Fruit fly (Drosophila melanogaster) whole organism, embryonic: ENCODE results near the gene Ndfip.

Experiments
- Adf1 ChIP-seq: fragments of 200-800 bp; sonication (Bioruptor generic); IDR thresholded peaks from 2 replicates; pipeline ENCODE4 v1.3.6; 2022; ENCODE audit warnings: missing biosample characterization, missing genetic modification characterization
- BEAF-32 ChIP-seq: fragments of 200-800 bp; sonication (Bioruptor generic); optimal IDR thresholded peaks from 3 replicates; lab custom pipeline; 2017; ENCODE audit warnings: missing biosample characterization, missing genetic modification characterization, mild to moderate bottlenecking, moderate library complexity, missing genetic modification reagents
- CG10274 ChIP-seq: fragments of 200-800 bp; sonication (Bioruptor generic); optimal IDR thresholded peaks from 3 replicates; lab custom pipeline; 2017; ENCODE audit warnings: missing biosample characterization, mild to moderate bottlenecking, missing genetic modification characterization
- CG10431 ChIP-seq: fragments of 200-800 bp; sonication (Bioruptor generic); optimal IDR thresholded peaks from 3 replicates; lab custom pipeline; 2018; ENCODE audit warnings: missing biosample characterization, mild to moderate bottlenecking, missing genetic modification characterization
- CG12104 ChIP-seq: fragments of 200-800 bp; sonication (Bioruptor generic); optimal IDR thresholded peaks from 3 replicates; lab custom pipeline; 2016; ENCODE audit warnings: missing biosample characterization, missing genetic modification characterization
- CG14050 ChIP-seq: fragments of 200-800 bp; sonication (Bioruptor generic); IDR thresholded peaks from 3 replicates; pipeline ENCODE4 v1.3.6; 2022; ENCODE audit warnings: missing biosample characterization, missing genetic modification characterization
- CG15073 ChIP-seq: fragments of 200-800 bp; sonication (Bioruptor generic); optimal IDR thresholded peaks from 2 replicates; lab custom pipeline; 2016; ENCODE audit warnings: missing biosample characterization, missing genetic modification characterization
- CG2875 ChIP-seq: fragments of 200-800 bp; sonication (Bioruptor generic); optimal IDR thresholded peaks from 2 replicates; lab custom pipeline; 2017; ENCODE audit warnings: missing biosample characterization, mild to moderate bottlenecking, missing genetic modification characterization, missing genetic modification reagents
- CG30403 ChIP-seq: fragments of 200-800 bp; sonication (Bioruptor generic); optimal IDR thresholded peaks from 3 replicates; lab custom pipeline; 2016; ENCODE audit warnings: missing biosample characterization, missing genetic modification characterization
- CG33213 ChIP-seq: fragments of 200-800 bp; sonication (Bioruptor generic); optimal IDR thresholded peaks from 3 replicates; lab custom pipeline; 2016; ENCODE audit warnings: missing biosample characterization, missing genetic modification characterization
- CG3838 ChIP-seq: fragments of 200-800 bp; sonication (Bioruptor generic); optimal IDR thresholded peaks from 3 replicates; lab custom pipeline; 2016; ENCODE audit warnings: missing biosample characterization, missing genetic modification characterization
- CG4404 ChIP-seq: fragments of 200-800 bp; sonication (Bioruptor generic); IDR thresholded peaks from 2 replicates; pipeline ENCODE4 v1.3.6; 2022; ENCODE audit warnings: missing biosample characterization, missing genetic modification characterization
- CG5180 ChIP-seq: fragments of 200-800 bp; sonication (Bioruptor generic); optimal IDR thresholded peaks from 3 replicates; lab custom pipeline; 2017; ENCODE audit warnings: missing biosample characterization, missing genetic modification characterization, mild to moderate bottlenecking, moderate library complexity, missing genetic modification reagents
- CG5953 ChIP-seq: fragments of 200-800 bp; sonication (Bioruptor generic); IDR thresholded peaks from 2 replicates; pipeline ENCODE4 v1.3.6; 2022; ENCODE audit warnings: missing biosample characterization, missing genetic modification characterization
- CG6813 ChIP-seq: fragments of 200-800 bp; sonication (Bioruptor generic); optimal IDR thresholded peaks from 2 replicates; lab custom pipeline; 2017; ENCODE audit warnings: missing biosample characterization, missing genetic modification characterization, mild to moderate bottlenecking, moderate library complexity, missing genetic modification reagents
- CG8388 ChIP-seq: fragments of 200-800 bp; sonication (Bioruptor generic); optimal IDR thresholded peaks from 2 replicates; lab custom pipeline; 2019; ENCODE audit warnings: missing biosample characterization, mild to moderate bottlenecking, missing genetic modification characterization, moderate library complexity
- CG8478 ChIP-seq: fragments of >200 bp; optimal IDR thresholded peaks from 2 replicates; lab custom pipeline; 2018
- CG9727 ChIP-seq: fragments of 200-800 bp; sonication (Bioruptor generic); optimal IDR thresholded peaks from 3 replicates; lab custom pipeline; 2017; ENCODE audit warnings: missing biosample characterization, mild to moderate bottlenecking, missing genetic modification characterization
- Camta ChIP-seq: fragments of 200-800 bp; sonication (Bioruptor generic); optimal IDR thresholded peaks from 2 replicates; lab custom pipeline; 2016; ENCODE audit warnings: missing biosample characterization, missing genetic modification characterization
- CrebB ChIP-seq: fragments of 200-800 bp; sonication (Bioruptor generic); optimal IDR thresholded peaks from 3 replicates; lab custom pipeline; 2018; ENCODE audit warnings: missing biosample characterization, mild to moderate bottlenecking, missing genetic modification characterization
- Dp ChIP-seq: fragments of 200-800 bp; sonication (Bioruptor generic); optimal IDR thresholded peaks from 2 replicates; lab custom pipeline; 2018; ENCODE audit warnings: missing biosample characterization, mild to moderate bottlenecking, missing genetic modification characterization, moderate library complexity
- Elba2 ChIP-seq: fragments of 200-800 bp; sonication (Bioruptor generic); optimal IDR thresholded peaks from 3 replicates; lab custom pipeline; 2016; ENCODE audit warnings: missing biosample characterization, missing genetic modification characterization
- Fer1 ChIP-seq: fragments of 200-800 bp; sonication (Bioruptor generic); optimal IDR thresholded peaks from 2 replicates; lab custom pipeline; 2017; ENCODE audit warnings: missing biosample characterization, mild to moderate bottlenecking, missing genetic modification characterization
- H2.0 ChIP-seq: fragments of 200-800 bp; sonication (Bioruptor generic); IDR thresholded peaks from 2 replicates; pipeline ENCODE4 v1.3.6; 2022; ENCODE audit warnings: missing biosample characterization, missing genetic modification characterization
- Hr51 ChIP-seq, 2 experiments: fragments of 200-800 bp; sonication (Bioruptor generic); optimal IDR thresholded peaks; 2 replicates in 1 of 2; 3 replicates in 1 of 2; lab custom pipeline; 2016 to 2018; ENCODE audit warnings: missing biosample characterization in 2 of 2, missing genetic modification characterization in 2 of 2, mild to moderate bottlenecking in 1 of 2, moderate library complexity in 1 of 2
- MTF-1 ChIP-seq: fragments of 200-800 bp; sonication (Bioruptor generic); optimal IDR thresholded peaks from 2 replicates; lab custom pipeline; 2018; ENCODE audit warnings: missing biosample characterization, mild to moderate bottlenecking, missing genetic modification characterization, borderline replicate concordance
- Rfx ChIP-seq: fragments of 200-800 bp; sonication (Bioruptor generic); IDR thresholded peaks from 2 replicates; pipeline ENCODE4 v1.3.6; 2022; ENCODE audit warnings: missing biosample characterization, missing genetic modification characterization
- Rx ChIP-seq: fragments of 200-800 bp; sonication (Bioruptor generic); IDR thresholded peaks from 2 replicates; pipeline ENCODE4 v1.3.6; 2022; ENCODE audit warnings: missing biosample characterization, missing genetic modification characterization
- Spps ChIP-seq: fragments of 200-800 bp; sonication (Bioruptor generic); optimal IDR thresholded peaks from 2 replicates; lab custom pipeline; 2018; ENCODE audit warnings: missing biosample characterization, mild to moderate bottlenecking, missing genetic modification characterization
- ac ChIP-seq: fragments of 200-800 bp; sonication (Bioruptor generic); optimal IDR thresholded peaks from 3 replicates; lab custom pipeline; 2017; ENCODE audit warnings: missing biosample characterization, mild to moderate bottlenecking, missing genetic modification characterization
- bigmax ChIP-seq: fragments of 200-800 bp; sonication (Bioruptor generic); optimal IDR thresholded peaks from 2 replicates; lab custom pipeline; 2018; ENCODE audit warnings: missing biosample characterization, mild to moderate bottlenecking, missing genetic modification characterization
- cas ChIP-seq: fragments of 200-800 bp; sonication (Bioruptor generic); IDR thresholded peaks from 2 replicates; pipeline ENCODE4 v1.3.6; 2022; ENCODE audit warnings: missing biosample characterization, missing genetic modification characterization
- chif ChIP-seq, 2 experiments: fragments of 200-800 bp; sonication (Bioruptor generic); optimal IDR thresholded peaks; 3 replicates each; lab custom pipeline; 2016; ENCODE audit warnings: missing biosample characterization in 2 of 2, missing genetic modification characterization in 2 of 2
- exex ChIP-seq: fragments of 200-800 bp; sonication (Bioruptor generic); optimal IDR thresholded peaks from 4 replicates; lab custom pipeline; 2018; ENCODE audit warnings: missing biosample characterization, mild to moderate bottlenecking, missing genetic modification characterization, moderate library complexity
- fd64A ChIP-seq: fragments of 200-800 bp; sonication (Bioruptor generic); optimal IDR thresholded peaks from 3 replicates; lab custom pipeline; 2018; ENCODE audit warnings: missing biosample characterization, mild to moderate bottlenecking, missing genetic modification characterization
- gt ChIP-seq: fragments of 200-800 bp; sonication (Bioruptor generic); IDR thresholded peaks from 2 replicates; pipeline ENCODE4 v1.3.6; 2022; ENCODE audit warnings: missing biosample characterization, missing genetic modification characterization
- lmd ChIP-seq: fragments of 200-800 bp; sonication (Bioruptor generic); IDR thresholded peaks from 2 replicates; pipeline ENCODE4 v1.3.6; 2022; ENCODE audit warnings: missing biosample characterization, missing genetic modification characterization
- nmo ChIP-seq: fragments of 200-800 bp; sonication (Bioruptor generic); optimal IDR thresholded peaks from 2 replicates; lab custom pipeline; 2018; ENCODE audit warnings: missing biosample characterization, mild to moderate bottlenecking, missing genetic modification characterization, moderate library complexity
- otp ChIP-seq: fragments of 200-800 bp; sonication (Bioruptor generic); IDR thresholded peaks from 3 replicates; pipeline ENCODE4, ENCODE4 v1.3.6; 2022; ENCODE audit warnings: missing biosample characterization, missing genetic modification characterization
- peb ChIP-seq: fragments of 200-800 bp; sonication (Bioruptor generic); IDR thresholded peaks from 2 replicates; pipeline ENCODE4 v1.3.6; 2022; ENCODE audit warnings: missing biosample characterization, missing genetic modification characterization
- rib ChIP-seq: fragments of 200-800 bp; sonication (Bioruptor generic); IDR thresholded peaks from 2 replicates; pipeline ENCODE4 v1.3.6; 2022; ENCODE audit warnings: missing biosample characterization, missing genetic modification characterization
- salm ChIP-seq: fragments of 200-800 bp; sonication (Bioruptor generic); optimal IDR thresholded peaks from 2 replicates; lab custom pipeline; 2018; ENCODE audit warnings: missing biosample characterization, mild to moderate bottlenecking, missing genetic modification characterization
- seq ChIP-seq: fragments of 200-800 bp; sonication (Bioruptor generic); IDR thresholded peaks from 2 replicates; pipeline ENCODE4 v1.3.6; 2022; ENCODE audit warnings: missing biosample characterization, missing genetic modification characterization
- sisA ChIP-seq: fragments of 200-800 bp; sonication (Bioruptor generic); IDR thresholded peaks from 2 replicates; pipeline ENCODE4 v1.3.6; 2022; ENCODE audit warnings: missing biosample characterization, missing genetic modification characterization
- slp2 ChIP-seq: fragments of 200-800 bp; sonication (Bioruptor generic); optimal IDR thresholded peaks from 2 replicates; lab custom pipeline; 2016; ENCODE audit warnings: missing biosample characterization, missing genetic modification characterization
- so ChIP-seq: fragments of 200-800 bp; sonication (Bioruptor generic); IDR thresholded peaks from 3 replicates; pipeline ENCODE4 v1.3.6; 2022; ENCODE audit warnings: missing biosample characterization, missing genetic modification characterization
- sqz ChIP-seq: fragments of 200-800 bp; sonication (Bioruptor generic); optimal IDR thresholded peaks from 3 replicates; lab custom pipeline; 2018; ENCODE audit warnings: missing biosample characterization, mild to moderate bottlenecking, missing genetic modification characterization
- tin ChIP-seq: fragments of 200-800 bp; sonication (Bioruptor generic); optimal IDR thresholded peaks from 3 replicates; lab custom pipeline; 2016; ENCODE audit warnings: missing biosample characterization, missing genetic modification characterization
- z ChIP-seq: fragments of 200-800 bp; sonication (Bioruptor generic); IDR thresholded peaks from 3 replicates; pipeline ENCODE4 v1.3.6; 2022; ENCODE audit warnings: missing biosample characterization, missing genetic modification characterization
- zen ChIP-seq: fragments of 200-800 bp; sonication (Bioruptor generic); optimal IDR thresholded peaks from 3 replicates; lab custom pipeline; 2018; ENCODE audit warnings: missing biosample characterization, mild to moderate bottlenecking, missing genetic modification characterization, moderate library complexity

The Ndfip gene

DNA sequence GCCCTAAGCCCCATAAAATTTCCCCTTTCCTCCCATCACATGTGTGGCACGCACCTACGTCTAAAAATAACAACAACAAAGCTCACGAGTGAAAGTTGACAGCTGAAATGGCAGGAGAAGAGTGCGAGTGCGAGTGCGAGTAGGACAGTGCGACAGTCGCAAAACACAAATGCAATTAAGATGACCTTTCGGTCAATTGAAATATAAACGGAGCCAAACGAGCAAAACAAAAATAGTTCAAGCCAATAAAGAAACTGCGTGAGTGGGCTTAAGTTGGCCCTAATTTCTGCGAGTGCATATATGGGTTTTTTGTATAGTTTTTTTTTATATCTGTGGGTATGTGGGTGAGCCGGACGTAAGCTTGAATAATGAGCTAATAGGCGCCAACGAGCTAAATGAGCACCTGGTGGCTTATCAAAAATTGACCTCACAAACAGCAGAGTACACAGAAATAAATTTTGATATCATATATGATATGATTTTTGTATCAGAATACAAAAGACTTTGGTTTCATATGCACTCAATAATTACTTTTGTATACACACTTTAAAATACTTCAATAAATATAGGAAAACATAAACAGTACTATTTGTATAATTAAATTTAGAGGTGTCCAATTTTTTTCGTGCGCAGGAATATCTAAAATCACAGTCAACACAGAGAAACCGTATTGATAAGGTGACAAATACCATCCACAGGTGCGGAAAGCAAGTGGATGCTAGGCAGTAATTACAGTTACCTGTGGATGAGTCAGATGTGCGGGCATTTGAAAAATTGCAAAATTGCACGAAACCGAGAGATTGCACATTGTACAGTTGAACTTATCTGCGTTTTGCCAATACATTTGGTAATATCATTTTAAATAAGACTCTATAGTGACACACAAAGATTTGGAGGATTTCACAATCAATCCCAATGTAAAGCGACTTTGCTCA lies 2.1 kb downstream of the Ndfip start (continued):
- TF ChIP-seq CG12104 (no peak), gt (GFP tag; lab: Robert Waterston, UW) (no peak), Camta (GFP tag; lab: Kevin White, UChicago) (peak; percentile 8), MTF-1 (GFP tag; lab: Kevin White, UChicago) (no peak), Hr51 (GFP tag; optimal IDR thresholded peaks at IDR 0.05; lab: Kevin White, UChicago) (peak in 1 of 2 experiments; percentile 52), sisA (GFP tag; lab: Robert Waterston, UW) (no peak), otp (GFP tag; lab: Robert Waterston, UW) (no peak), nmo (GFP tag; lab: Kevin White, UChicago) (no peak), peb (no peak), Fer1 (GFP tag; lab: Kevin White, UChicago) (peak; percentile 27), CG3838 (no peak), zen (tag; lab: Kevin White, UChicago) (no peak), fd64A (GFP tag; lab: Kevin White, UChicago) (no peak), Adf1 (GFP tag; lab: Robert Waterston, UW) (no peak), sqz (peak; percentile 90), CG8478 (lab: Kevin White, UChicago) (no peak), so (GFP tag; lab: Robert Waterston, UW) (no peak), CG15073 (GFP tag; lab: Kevin White, UChicago) (no peak), cas (no peak), CG6813 (no peak), chif (GFP tag; optimal IDR thresholded peaks at IDR 0.05; lab: Kevin White, UChicago) (no peak), CG8388 (GFP tag; lab: Kevin White, UChicago) (peak; percentile 12), Spps (no peak), tin (GFP tag; lab: Kevin White, UChicago) (no peak), ac (no peak), CG30403 (GFP tag; lab: Kevin White, UChicago) (peak; percentile 32), bigmax (GFP tag; lab: Kevin White, UChicago) (no peak), CG10274 (GFP tag; lab: Kevin White, UChicago) (no peak), Dp (no peak), CG5180 (GFP tag; lab: Kevin White, UChicago) (no peak), H2.0 (GFP tag; lab: Robert Waterston, UW) (0 out of 2 replicates have a peak, but pooled peaks have one; percentile 23), CG5953 (GFP tag; lab: Robert Waterston, UW) (no peak), CrebB (tag; lab: Kevin White, UChicago) (no peak), seq (no peak), CG10431 (GFP tag; lab: Kevin White, UChicago) (no peak), CG33213 (no peak), CG2875 (GFP tag; lab: Kevin White, UChicago) (peak; percentile 30), CG9727 (GFP tag; lab: Kevin White, UChicago) (no peak), exex (tag; lab: Kevin White, UChicago) (peak; percentile 34), Elba2 (GFP tag; lab: Kevin White, UChicago) (no peak), CG4404 (GFP tag; lab: Robert Waterston, UW) (no peak), Rx (GFP tag; lab: Robert Waterston, UW) (no peak), BEAF-32 (GFP tag; lab: Kevin White, UChicago) (no peak), CG14050 (no peak), lmd (GFP tag; lab: Robert Waterston, UW) (no peak), slp2 (GFP tag; lab: Kevin White, UChicago) (no peak), salm (no peak), Rfx (GFP tag; lab: Robert Waterston, UW) (peak; percentile 25; the same call in 1 of the 2 replicates), rib (GFP tag; lab: Robert Waterston, UW) (0 out of 2 replicates have a peak, but pooled peaks have one; percentile 46), z (GFP tag; lab: Robert Waterston, UW) (0 out of 3 replicates have a peak, but pooled peaks have one; percentile 40)
